Fruit fly (Drosophila melanogaster) whole organism, embryonic: ENCODE measurements around the gene PIG-B.

Experiments used
- Aef1 ChIP-seq: fragments of 200-800 bp; sonication (Bioruptor generic); IDR thresholded peaks from 3 replicates; pipeline ENCODE4 v1.3.6; 2022; ENCODE audit warnings: missing biosample characterization, missing genetic modification characterization
- CG10209 ChIP-seq: fragments of 200-800 bp; sonication (Bioruptor generic); optimal IDR thresholded peaks from 3 replicates; lab custom pipeline; 2017; ENCODE audit warnings: missing biosample characterization, mild to moderate bottlenecking, missing genetic modification characterization, missing genetic modification reagents
- CG10267 ChIP-seq: fragments of 200-800 bp; sonication (Bioruptor generic); optimal IDR thresholded peaks from 2 replicates; lab custom pipeline; 2018; ENCODE audit warnings: missing biosample characterization, mild to moderate bottlenecking, missing genetic modification characterization, moderate library complexity
- CG12071 ChIP-seq: fragments of 200-800 bp; sonication (Bioruptor generic); optimal IDR thresholded peaks from 3 replicates; lab custom pipeline; 2018; ENCODE audit warnings: missing biosample characterization, mild to moderate bottlenecking, missing genetic modification characterization
- CG14667 ChIP-seq: fragments of 200-800 bp; sonication (Bioruptor generic); IDR thresholded peaks from 2 replicates; pipeline ENCODE4 v1.3.6; 2022; ENCODE audit warnings: missing biosample characterization, missing genetic modification characterization
- CG15011 ChIP-seq: fragments of 200-800 bp; sonication (Bioruptor generic); optimal IDR thresholded peaks from 3 replicates; lab custom pipeline; 2018; ENCODE audit warnings: missing biosample characterization, mild to moderate bottlenecking, missing genetic modification characterization
- CG15601 ChIP-seq: fragments of 200-800 bp; sonication (Bioruptor generic); optimal IDR thresholded peaks from 3 replicates; lab custom pipeline; 2019; ENCODE audit warnings: missing biosample characterization, mild to moderate bottlenecking, missing genetic modification characterization, moderate library complexity
- CG18619 ChIP-seq: fragments of 200-800 bp; sonication (Bioruptor generic); optimal IDR thresholded peaks from 3 replicates; lab custom pipeline; 2017; ENCODE audit warnings: missing biosample characterization, mild to moderate bottlenecking, missing genetic modification characterization
- CG2712 ChIP-seq: fragments of 200-800 bp; optimal IDR thresholded peaks from 3 replicates; lab custom pipeline; 2019; ENCODE audit warnings: missing biosample characterization, mild to moderate bottlenecking, missing genetic modification characterization, moderate library complexity
- CG30403 ChIP-seq: fragments of 200-800 bp; sonication (Bioruptor generic); optimal IDR thresholded peaks from 3 replicates; lab custom pipeline; 2016; ENCODE audit warnings: missing biosample characterization, missing genetic modification characterization
- CG32772 ChIP-seq: fragments of 200-800 bp; sonication (Bioruptor generic); IDR thresholded peaks from 2 replicates; pipeline ENCODE4 v1.3.6; 2022; ENCODE audit warnings: missing biosample characterization, missing genetic modification characterization
- CG3407 ChIP-seq: fragments of 200-800 bp; sonication (Bioruptor generic); optimal IDR thresholded peaks from 2 replicates; lab custom pipeline; 2018; ENCODE audit warnings: missing biosample characterization, mild to moderate bottlenecking, missing genetic modification characterization
- CG4404 ChIP-seq: fragments of 200-800 bp; sonication (Bioruptor generic); IDR thresholded peaks from 2 replicates; pipeline ENCODE4 v1.3.6; 2022; ENCODE audit warnings: missing biosample characterization, missing genetic modification characterization
- CG6689 ChIP-seq: fragments of 200-800 bp; sonication (Bioruptor generic); IDR thresholded peaks from 2 replicates; pipeline ENCODE4 v1.3.6; 2022; ENCODE audit warnings: missing biosample characterization, missing genetic modification characterization
- CG6765 ChIP-seq: fragments of 200-800 bp; sonication (Bioruptor generic); optimal IDR thresholded peaks from 3 replicates; lab custom pipeline; 2017; ENCODE audit warnings: missing biosample characterization, mild to moderate bottlenecking, missing genetic modification characterization
- CG8924 ChIP-seq: fragments of 200-800 bp; optimal IDR thresholded peaks from 3 replicates; lab custom pipeline; 2019; ENCODE audit warnings: missing biosample characterization, mild to moderate bottlenecking, missing genetic modification characterization, moderate library complexity
- CG9215 ChIP-seq: fragments of 200-800 bp; sonication (Bioruptor generic); IDR thresholded peaks from 2 replicates; pipeline ENCODE4 v1.3.6; 2022; ENCODE audit warnings: missing biosample characterization, missing genetic modification characterization
- CG9797 ChIP-seq: fragments of 200-800 bp; sonication (Bioruptor generic); optimal IDR thresholded peaks from 3 replicates; lab custom pipeline; 2018; ENCODE audit warnings: missing biosample characterization, mild to moderate bottlenecking, missing genetic modification characterization
- CTCF ChIP-seq: fragments of 200-800 bp; sonication (Bioruptor generic); optimal IDR thresholded peaks from 2 replicates; lab custom pipeline; 2017; ENCODE audit warnings: missing biosample characterization, mild to moderate bottlenecking, missing genetic modification characterization, moderate library complexity
- D19A ChIP-seq: fragments of 200-800 bp; optimal IDR thresholded peaks from 3 replicates; lab custom pipeline; 2019; ENCODE audit warnings: missing biosample characterization, mild to moderate bottlenecking, missing genetic modification characterization, moderate library complexity
- Dek ChIP-seq: fragments of 200-800 bp; sonication (Bioruptor generic); optimal IDR thresholded peaks from 3 replicates; lab custom pipeline; 2019; ENCODE audit warnings: missing biosample characterization, mild to moderate bottlenecking, missing genetic modification characterization, moderate library complexity
- Drgx ChIP-seq: fragments of 200-800 bp; sonication (Bioruptor generic); IDR thresholded peaks from 2 replicates; pipeline ENCODE4 v1.3.6; 2022; ENCODE audit warnings: missing biosample characterization, missing genetic modification characterization
- E2f1 ChIP-seq: fragments of 200-800 bp; sonication (Bioruptor generic); IDR thresholded peaks from 2 replicates; pipeline ENCODE4 v1.3.6; 2022; ENCODE audit warnings: missing biosample characterization, missing genetic modification characterization
- Eip74EF ChIP-seq, 2 experiments: fragments of 200-800 bp in 1 of 2; fragments of >200 bp in 1 of 2; sonication (Bioruptor generic) in 1 of 2; optimal IDR thresholded peaks; 2 replicates each; lab custom pipeline; 2017 to 2019; ENCODE audit warnings: missing biosample characterization in 2 of 2, missing genetic modification characterization in 2 of 2, mild to moderate bottlenecking in 1 of 2, moderate library complexity in 1 of 2
- Fer2 ChIP-seq: fragments of 200-800 bp; sonication (Bioruptor generic); optimal IDR thresholded peaks from 2 replicates; lab custom pipeline; 2018; ENCODE audit warnings: missing biosample characterization, mild to moderate bottlenecking, missing genetic modification characterization, moderate library complexity
- Hr3 ChIP-seq: fragments of 200-800 bp; sonication (Bioruptor generic); optimal IDR thresholded peaks from 3 replicates; lab custom pipeline; 2016; ENCODE audit warnings: missing biosample characterization, missing genetic modification characterization
- Oli ChIP-seq: fragments of 200-800 bp; sonication (Bioruptor generic); optimal IDR thresholded peaks from 2 replicates; lab custom pipeline; 2018; ENCODE audit warnings: missing biosample characterization, mild to moderate bottlenecking, missing genetic modification characterization, moderate library complexity
- Opbp ChIP-seq: fragments of 200-800 bp; sonication (Bioruptor generic); IDR thresholded peaks from 3 replicates; pipeline ENCODE4 v1.3.6; 2022; ENCODE audit warnings: missing biosample characterization, missing genetic modification characterization; ENCODE audit not compliant: partially characterized antibody
- Poxn ChIP-seq: fragments of 200-800 bp; sonication (Bioruptor generic); IDR thresholded peaks from 2 replicates; pipeline ENCODE4 v1.3.6; 2022; ENCODE audit warnings: missing biosample characterization, missing genetic modification characterization
- Ptx1 ChIP-seq: fragments of 200-800 bp; sonication (Bioruptor generic); IDR thresholded peaks from 2 replicates; pipeline ENCODE4 v1.3.6; 2022; ENCODE audit warnings: missing biosample characterization, missing genetic modification characterization
- Sin3A ChIP-seq: fragments of >200 bp; optimal IDR thresholded peaks from 2 replicates; lab custom pipeline; 2018
- bcd ChIP-seq: fragments of 200-800 bp; sonication (Bioruptor generic); optimal IDR thresholded peaks from 2 replicates; lab custom pipeline; 2017; ENCODE audit warnings: missing biosample characterization, mild to moderate bottlenecking, missing genetic modification characterization
- chm ChIP-seq: fragments of 200-800 bp; sonication (Bioruptor generic); IDR thresholded peaks from 2 replicates; pipeline ENCODE4 v1.3.6; 2022; ENCODE audit warnings: missing biosample characterization, missing genetic modification characterization
- dimm ChIP-seq: fragments of 200-800 bp; sonication (Bioruptor generic); IDR thresholded peaks from 2 replicates; pipeline ENCODE4 v1.3.6; 2022; ENCODE audit warnings: missing biosample characterization, missing genetic modification characterization
- dpn ChIP-seq, 2 experiments: fragments of 200-800 bp; sonication (Bioruptor generic); optimal IDR thresholded peaks; 3 replicates each; lab custom pipeline; 2016; ENCODE audit warnings: missing biosample characterization in 2 of 2, missing genetic modification characterization in 2 of 2
- dysf ChIP-seq: fragments of 200-800 bp; sonication (Bioruptor generic); IDR thresholded peaks from 3 replicates; pipeline ENCODE4 v1.3.6; 2022; ENCODE audit warnings: missing biosample characterization, missing genetic modification characterization
- en ChIP-seq: fragments of 200-800 bp; sonication (Bioruptor generic); optimal IDR thresholded peaks from 2 replicates; lab custom pipeline; 2016; ENCODE audit warnings: missing biosample characterization, missing genetic modification characterization
- eve ChIP-seq, 2 experiments: fragments of >200 bp; optimal IDR thresholded peaks; 2 replicates each; lab custom pipeline; 2017; ENCODE audit warnings: missing biosample characterization in 2 of 2, missing genetic modification characterization in 2 of 2
- ewg ChIP-seq: fragments of 200-800 bp; sonication (Bioruptor generic); optimal IDR thresholded peaks from 3 replicates; lab custom pipeline; 2017; ENCODE audit warnings: mild to moderate bottlenecking, missing biosample characterization, missing genetic modification reagents, missing genetic modification characterization
- fd96Cb ChIP-seq: fragments of 200-800 bp; sonication (Bioruptor generic); optimal IDR thresholded peaks from 2 replicates; lab custom pipeline; 2018; ENCODE audit warnings: missing biosample characterization, mild to moderate bottlenecking, missing genetic modification characterization, moderate library complexity
- nmo ChIP-seq: fragments of 200-800 bp; sonication (Bioruptor generic); optimal IDR thresholded peaks from 2 replicates; lab custom pipeline; 2018; ENCODE audit warnings: missing biosample characterization, mild to moderate bottlenecking, missing genetic modification characterization, moderate library complexity
- pita ChIP-seq: fragments of 200-800 bp; sonication (Bioruptor generic); optimal IDR thresholded peaks from 2 replicates; lab custom pipeline; 2017; ENCODE audit warnings: missing biosample characterization, mild to moderate bottlenecking, missing genetic modification characterization
- prd ChIP-seq, 3 experiments: fragments of >200 bp in 2 of 3; fragments of 200-800 bp in 1 of 3; sonication (Bioruptor generic) in 1 of 3; optimal IDR thresholded peaks in 2 of 3; IDR thresholded peaks in 1 of 3; 2 replicates in 2 of 3; 3 replicates in 1 of 3; pipeline versions ENCODE4 v1.3.6 to Lab custom; 2017 to 2022; ENCODE audit warnings: missing biosample characterization in 1 of 3, missing genetic modification characterization in 1 of 3
- salm ChIP-seq: fragments of 200-800 bp; sonication (Bioruptor generic); optimal IDR thresholded peaks from 2 replicates; lab custom pipeline; 2018; ENCODE audit warnings: missing biosample characterization, mild to moderate bottlenecking, missing genetic modification characterization
- sisA ChIP-seq: fragments of 200-800 bp; sonication (Bioruptor generic); IDR thresholded peaks from 2 replicates; pipeline ENCODE4 v1.3.6; 2022; ENCODE audit warnings: missing biosample characterization, missing genetic modification characterization
- sna ChIP-seq: fragments of 200-800 bp; sonication (Bioruptor generic); IDR thresholded peaks from 2 replicates; pipeline ENCODE4 v1.3.6; 2022; ENCODE audit warnings: missing biosample characterization, missing genetic modification characterization; ENCODE audit not compliant: partially characterized antibody
- stc ChIP-seq: fragments of 200-800 bp; sonication (Bioruptor generic); IDR thresholded peaks from 2 replicates; pipeline ENCODE4 v1.3.6; 2022; ENCODE audit warnings: missing biosample characterization, missing genetic modification characterization
- tup ChIP-seq: fragments of 200-800 bp; sonication (Bioruptor generic); optimal IDR thresholded peaks from 2 replicates; lab custom pipeline; 2016; ENCODE audit warnings: missing biosample characterization, mild to moderate bottlenecking, missing genetic modification characterization, moderate library complexity

PIG-B gene

DNA sequence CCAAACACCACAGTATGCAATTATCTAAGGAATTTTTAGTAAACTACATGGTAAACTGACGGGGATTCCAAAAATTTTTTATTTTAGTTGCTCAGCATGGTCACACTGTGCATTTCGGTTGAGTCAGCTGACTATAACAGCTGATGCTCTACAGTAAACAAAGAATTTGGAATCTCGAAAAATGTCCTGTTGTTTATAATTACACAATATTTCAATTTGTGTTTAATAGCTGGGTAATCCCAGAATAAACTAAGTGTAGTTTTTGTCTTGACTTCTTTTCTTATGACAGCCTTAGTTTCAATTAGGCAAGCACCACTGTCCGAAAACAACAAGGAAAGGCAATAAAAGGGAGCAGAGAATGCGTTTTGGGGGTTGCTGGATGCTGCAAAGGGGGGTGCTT is 25.4 kb upstream of the PIG-B start (continued):
- no peak for TF ChIP-seq bcd (GFP tag; lab: Kevin White, UChicago)
- peak; percentile 10; the same call in 1 of the 2 replicates for TF ChIP-seq chm
- TF ChIP-seq dimm (GFP tag; lab: Robert Waterston, UW): no peak
- no peak for TF ChIP-seq CTCF (GFP tag; lab: Kevin White, UChicago)
- no peak for TF ChIP-seq Fer2 (tag; lab: Kevin White, UChicago)
- TF ChIP-seq Sin3A: no peak
- TF ChIP-seq CG6765 (GFP tag; lab: Kevin White, UChicago): no peak
- TF ChIP-seq CG10267 (tag; lab: Kevin White, UChicago): no peak
- no peak for TF ChIP-seq CG9797 (GFP tag; lab: Kevin White, UChicago)
- TF ChIP-seq salm (tag; lab: Kevin White, UChicago): no peak
- peak in 1 of 2 experiments; percentile 32 for TF ChIP-seq dpn (GFP tag; optimal IDR thresholded peaks at IDR 0.05; lab: Kevin White, UChicago)
- TF ChIP-seq Eip74EF (GFP tag; optimal IDR thresholded peaks at IDR 0.05; lab: Kevin White, UChicago): no peak
- TF ChIP-seq E2f1 (GFP tag; lab: Robert Waterston, UW): peak; percentile 61
- TF ChIP-seq Opbp (GFP tag; lab: Robert Waterston, UW): no peak
- no peak for TF ChIP-seq CG15011 (GFP tag; lab: Kevin White, UChicago)
- no peak for TF ChIP-seq CG12071 (GFP tag; lab: Kevin White, UChicago)
- no peak for TF ChIP-seq pita (GFP tag; lab: Kevin White, UChicago)
- TF ChIP-seq sisA (GFP tag; lab: Robert Waterston, UW): peak; percentile 48; the same call in 1 of the 2 replicates
- TF ChIP-seq tup: no peak
- no peak for TF ChIP-seq Drgx

DNA sequence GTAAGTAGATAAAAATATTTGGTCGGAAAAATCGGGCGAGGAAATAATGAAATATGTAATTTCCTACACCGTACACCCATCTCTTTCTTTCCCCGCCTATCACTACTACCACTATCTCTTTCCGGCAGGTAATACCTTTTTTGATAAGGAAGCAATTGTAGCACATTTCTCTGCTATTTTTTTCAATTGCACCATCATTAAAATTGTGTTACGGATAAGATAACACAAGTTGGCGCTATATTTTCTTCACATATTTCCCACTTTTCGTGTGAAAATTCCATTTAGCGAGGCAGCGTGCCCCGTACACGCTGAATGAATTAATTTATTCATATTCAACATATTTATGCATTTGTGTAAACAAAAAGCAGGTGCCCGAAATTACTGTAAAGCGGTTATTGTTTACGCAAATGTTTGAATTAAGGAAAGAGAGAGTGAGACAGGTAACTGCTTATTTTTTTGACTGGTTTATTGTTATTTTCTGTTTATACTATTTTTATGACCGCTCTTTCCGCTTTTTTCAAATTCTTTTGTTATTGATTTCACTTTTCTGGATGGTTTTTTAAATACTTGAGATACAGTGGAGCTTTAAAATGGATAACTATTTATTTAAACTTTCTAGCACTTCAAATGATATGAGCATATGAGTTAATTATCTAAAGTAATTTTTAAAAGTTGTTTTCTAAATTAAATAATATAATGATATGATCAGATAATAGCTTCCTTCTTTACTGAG is 24.6 kb upstream of the PIG-B start:
- peak; percentile 18 for TF ChIP-seq Hr3
- TF ChIP-seq CG14667: 0 out of 2 replicates have a peak, but pooled peaks have one; percentile 29
- TF ChIP-seq ewg (GFP tag; lab: Kevin White, UChicago): peak; percentile 26
- TF ChIP-seq Dek (tag; lab: Kevin White, UChicago): peak; percentile 3
- TF ChIP-seq Poxn (GFP tag; lab: Robert Waterston, UW): no peak
- peak; percentile 48 for TF ChIP-seq D19A (tag; lab: Kevin White, UChicago)
- TF ChIP-seq CG9215 (GFP tag; lab: Robert Waterston, UW): peak; percentile 33; the same call in 1 of the 2 replicates
- TF ChIP-seq CG18619 (GFP tag; lab: Kevin White, UChicago): peak; percentile 11
- TF ChIP-seq sna: no peak
- TF ChIP-seq CG10209: peak; percentile 38
- peak; percentile 58; the same call in 1 of the 2 replicates for TF ChIP-seq CG6689 (GFP tag; lab: Robert Waterston, UW)
- no peak for TF ChIP-seq CG4404 (GFP tag; lab: Robert Waterston, UW)
- peak; percentile 45 for TF ChIP-seq CG32772 (GFP tag; lab: Robert Waterston, UW)
- peak; percentile 65 for TF ChIP-seq Oli (tag; lab: Kevin White, UChicago)
- TF ChIP-seq CG10267 (tag; lab: Kevin White, UChicago): peak; percentile 13
- TF ChIP-seq fd96Cb (tag; lab: Kevin White, UChicago): peak; percentile 4
- no peak for TF ChIP-seq en
- TF ChIP-seq nmo (GFP tag; lab: Kevin White, UChicago): peak; percentile 62
- TF ChIP-seq dysf (GFP tag; lab: Robert Waterston, UW): peak; percentile 59; the same call in 2 of the 3 replicates
- TF ChIP-seq CG8924 (tag; lab: Kevin White, UChicago): peak; percentile 25
- peak; percentile 57 for TF ChIP-seq E2f1 (GFP tag; lab: Robert Waterston, UW)
- TF ChIP-seq CG2712 (tag; lab: Kevin White, UChicago): peak; percentile 73
- TF ChIP-seq Aef1: peak; percentile 33; the same call in 1 of the 3 replicates
- TF ChIP-seq stc: peak; percentile 64; the same call in 1 of the 2 replicates
- TF ChIP-seq CG3407 (GFP tag; lab: Kevin White, UChicago): peak; percentile 19
- TF ChIP-seq CG30403 (GFP tag; lab: Kevin White, UChicago): peak; percentile 53
- TF ChIP-seq CG15601 (tag; lab: Kevin White, UChicago): peak; percentile 54
- TF ChIP-seq prd (optimal IDR thresholded peaks at IDR 0.05; lab: Kevin White, UChicago): no peak
- TF ChIP-seq prd (GFP tag; IDR thresholded peaks at IDR 0.05; lab: Robert Waterston, UW): peak; percentile 61; the same call in 2 of the 3 replicates
- TF ChIP-seq eve (GFP tag; optimal IDR thresholded peaks at IDR 0.05; lab: Kevin White, UChicago): peak in 1 of 2 experiments; percentile 66
- peak; percentile 74 for TF ChIP-seq Ptx1
